Fruit fly (Drosophila melanogaster) whole organism: ENCODE results near the gene CG17672.

Experiments used
- CG8478 ChIP-seq: fragments of >200 bp; optimal IDR thresholded peaks from 2 replicates; lab custom pipeline; 2018; ENCODE audit warnings: inconsistent platforms
- Dll ChIP-seq: fragments of >200 bp; optimal IDR thresholded peaks from 2 replicates; lab custom pipeline; 2017
- EcR ChIP-seq, 2 experiments: fragments of >200 bp; optimal IDR thresholded peaks; 2 replicates each; lab custom pipeline; 2017; ENCODE audit warnings: missing biosample characterization in 2 of 2, missing genetic modification characterization in 2 of 2, missing genetic modification reagents in 2 of 2
- pan ChIP-seq: fragments of >200 bp; optimal IDR thresholded peaks from 2 replicates; lab custom pipeline; 2017
- psq ChIP-seq: fragments of >200 bp; optimal IDR thresholded peaks from 2 replicates; lab custom pipeline; 2017
- usp ChIP-seq: fragments of >200 bp; optimal IDR thresholded peaks from 2 replicates; lab custom pipeline; 2017; ENCODE audit warnings: missing biosample characterization, missing genetic modification characterization, mixed read lengths

CG17672 gene

dm6 chr3L:13040849-13041248 lies 12.1 kb downstream of the CG17672 start:
- TF ChIP-seq pan (no peak), psq (no peak), usp (no peak), Dll (lab: Kevin White, UChicago) (no peak), CG8478 (lab: Kevin White, UChicago) (no peak), EcR (GFP tag; optimal IDR thresholded peaks at IDR 0.05; lab: Kevin White, UChicago) (no peak)

DNA sequence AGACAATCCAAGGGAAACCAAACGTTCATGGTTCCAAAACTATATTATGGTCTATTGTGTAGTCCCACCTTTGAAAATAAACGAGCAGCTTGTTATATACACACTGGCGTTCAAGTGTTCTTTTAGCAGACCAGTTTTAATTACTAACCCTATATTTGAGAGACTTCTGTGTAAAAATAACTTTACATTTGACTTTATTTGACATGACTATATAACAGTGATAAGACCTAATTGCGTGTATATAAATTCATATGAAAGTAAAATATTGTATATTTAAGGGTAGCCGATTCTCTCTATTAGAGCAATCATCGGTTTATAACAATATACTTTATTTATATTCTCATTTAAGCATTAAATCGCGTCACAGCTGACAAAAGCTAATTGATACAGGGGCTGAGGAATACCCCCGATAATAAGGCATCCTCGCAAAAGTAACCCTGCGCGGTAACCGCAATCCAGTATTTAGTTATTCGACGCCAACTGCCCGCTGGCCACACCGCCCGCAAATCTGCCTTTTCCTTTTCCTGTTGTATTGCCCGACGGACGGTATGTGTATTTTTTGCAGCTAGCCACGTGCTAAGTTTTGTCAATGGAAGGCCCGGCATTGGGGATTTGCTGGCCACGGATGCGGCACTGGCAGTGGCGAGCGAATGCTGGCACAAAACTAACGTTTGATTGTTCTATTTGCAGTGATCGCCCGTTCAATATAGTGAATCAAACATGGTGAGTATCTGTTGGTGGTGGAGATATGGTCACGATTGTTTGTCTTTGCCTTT lies 12.7 kb downstream of the CG17672 start, which contains the start of gene RpS4:
RpS4 (plus strand) TSS at position 465 of the 776 bp plus-strand sequence.
- no peak for TF ChIP-seq Dll (lab: Kevin White, UChicago)
- no peak for TF ChIP-seq psq
- no peak for TF ChIP-seq pan
- TF ChIP-seq EcR (GFP tag; optimal IDR thresholded peaks at IDR 0.05; lab: Kevin White, UChicago) = no peak
- no peak for TF ChIP-seq usp
- no peak for TF ChIP-seq CG8478 (lab: Kevin White, UChicago)

- TF ChIP-seq psq (no peak), EcR (GFP tag; optimal IDR thresholded peaks at IDR 0.05; lab: Kevin White, UChicago) (no peak), pan (no peak), CG8478 (lab: Kevin White, UChicago) (no peak), usp (no peak), Dll (lab: Kevin White, UChicago) (no peak)
Measured at dm6 chr3L:13044335-13044814, 15.6 kb downstream of the CG17672 start, which contains the start of gene Syx13. Syx13 (plus strand) TSS chr3L:13044434.

- TF ChIP-seq EcR (GFP tag; optimal IDR thresholded peaks at IDR 0.05; lab: Kevin White, UChicago) = no peak
Measured at dm6 chr3L:13046758-13047157, 18.0 kb downstream of the CG17672 start, which contains the start of gene CG11279. CG11279 (plus strand) TSS chr3L:13046977.

- TF ChIP-seq CG8478 (lab: Kevin White, UChicago) (no peak), Dll (lab: Kevin White, UChicago) (no peak)
Measured at dm6 chr3L:13049671-13050070, 20.9 kb downstream of the CG17672 start.

- no peak for TF ChIP-seq psq
- no peak for TF ChIP-seq Dll (lab: Kevin White, UChicago)
- TF ChIP-seq CG8478 (lab: Kevin White, UChicago) = no peak
- no peak for TF ChIP-seq EcR (GFP tag; optimal IDR thresholded peaks at IDR 0.05; lab: Kevin White, UChicago)
- TF ChIP-seq pan = no peak
Measured at dm6 chr3L:13050675-13051202, 22.0 kb downstream of the CG17672 start.

DNA sequence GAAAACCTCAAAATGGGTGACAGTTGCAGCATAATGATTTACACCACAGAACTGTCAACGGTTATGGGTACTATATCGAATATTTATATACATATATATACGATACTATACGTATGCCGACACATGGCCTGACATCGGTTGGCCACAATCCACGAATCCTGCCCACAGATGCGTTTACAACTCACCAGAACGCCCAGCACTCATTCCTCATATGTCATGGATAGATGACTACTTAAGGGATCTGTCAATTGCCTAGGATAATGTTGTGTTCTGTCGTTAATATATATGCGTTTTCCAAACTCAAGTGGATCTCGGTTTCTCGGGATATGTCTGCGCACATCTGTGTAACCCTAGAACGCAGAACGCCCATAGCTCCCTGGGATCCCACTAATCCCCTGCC lies 29.7 kb downstream of the CG17672 start:
- no peak for TF ChIP-seq pan
- no peak for TF ChIP-seq EcR (GFP tag; optimal IDR thresholded peaks at IDR 0.05; lab: Kevin White, UChicago)

- TF ChIP-seq pan = no peak
- TF ChIP-seq usp = no peak
- no peak for TF ChIP-seq CG8478 (lab: Kevin White, UChicago)
- TF ChIP-seq psq = no peak
- TF ChIP-seq EcR (GFP tag; optimal IDR thresholded peaks at IDR 0.05; lab: Kevin White, UChicago) = no peak
- no peak for TF ChIP-seq Dll (lab: Kevin White, UChicago)
Measured at dm6 chr3L:13061322-13061809, 32.6 kb downstream of the CG17672 start, which contains the start of the genes CG14115 and CG34428. CG14115 (minus strand) TSS chr3L:13061422. CG34428 (plus strand) TSS chr3L:13061759.

DNA sequence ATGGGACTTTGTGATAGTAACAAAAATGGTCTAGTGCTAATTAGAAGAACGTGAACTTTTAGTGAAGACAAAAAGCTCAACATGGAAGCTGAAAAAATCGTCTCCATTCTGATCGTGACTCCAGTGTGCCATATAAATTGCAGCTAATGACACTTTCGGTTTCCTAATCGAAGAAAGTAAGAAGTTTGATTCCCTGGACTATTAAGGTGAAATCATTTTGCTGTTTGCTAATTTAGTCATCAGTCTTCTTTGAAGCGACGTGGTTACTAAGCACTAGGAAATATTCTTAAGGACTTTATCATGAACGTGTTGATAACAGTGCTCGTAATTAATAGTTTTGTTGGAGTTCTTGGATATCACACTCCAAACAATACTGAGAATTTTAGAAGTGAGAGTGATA lies 34.0 kb downstream of the CG17672 start, which contains the start of gene CG34429:
CG34429 (plus strand) TSS at position 301 of the 400 bp plus-strand sequence.
- TF ChIP-seq psq = no peak
- TF ChIP-seq EcR (GFP tag; optimal IDR thresholded peaks at IDR 0.05; lab: Kevin White, UChicago) = no peak
- no peak for TF ChIP-seq usp
- TF ChIP-seq CG8478 (lab: Kevin White, UChicago) = no peak
- TF ChIP-seq pan = no peak

dm6 chr3L:13064346-13064745 lies 35.6 kb downstream of the CG17672 start:
- TF ChIP-seq psq (no peak), CG8478 (lab: Kevin White, UChicago) (no peak), EcR (GFP tag; optimal IDR thresholded peaks at IDR 0.05; lab: Kevin White, UChicago) (no peak), usp (no peak), pan (no peak), Dll (lab: Kevin White, UChicago) (no peak)

dm6 chr3L:13064935-13065334 lies 36.2 kb downstream of the CG17672 start:
- no peak for TF ChIP-seq pan
- no peak for TF ChIP-seq CG8478 (lab: Kevin White, UChicago)
- TF ChIP-seq psq = no peak
- TF ChIP-seq usp = no peak

DNA sequence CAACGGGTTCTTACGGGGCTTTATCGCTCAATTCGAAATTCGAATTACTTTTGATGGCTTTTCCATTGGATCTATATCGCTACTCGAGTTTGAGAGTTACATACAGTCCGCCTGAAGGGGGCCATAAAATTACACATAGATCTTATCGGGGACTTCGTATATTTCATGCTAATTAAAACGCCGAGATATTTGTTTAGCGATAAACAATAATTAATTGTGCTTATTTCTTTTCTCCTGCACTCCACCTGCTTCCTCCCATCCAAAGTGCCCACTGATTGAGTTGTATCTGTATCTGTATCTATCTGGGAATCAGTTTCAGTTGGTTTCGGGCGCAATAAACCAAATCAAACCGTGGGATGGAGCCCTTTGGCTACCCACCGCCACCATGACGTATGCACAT lies 36.9 kb downstream of the CG17672 start:
- TF ChIP-seq psq (no peak), pan (no peak), EcR (GFP tag; optimal IDR thresholded peaks at IDR 0.05; lab: Kevin White, UChicago) (no peak), CG8478 (lab: Kevin White, UChicago) (no peak), usp (no peak), Dll (lab: Kevin White, UChicago) (no peak)

dm6 chr3L:13066220-13066619 lies 37.5 kb downstream of the CG17672 start:
- no peak for TF ChIP-seq psq
- TF ChIP-seq EcR (GFP tag; optimal IDR thresholded peaks at IDR 0.05; lab: Kevin White, UChicago) = no peak
- no peak for TF ChIP-seq usp
- TF ChIP-seq Dll (lab: Kevin White, UChicago) = no peak
- no peak for TF ChIP-seq pan
- no peak for TF ChIP-seq CG8478 (lab: Kevin White, UChicago)
